Worm (Caenorhabditis elegans) whole organism, mixed stage, embryonic: Measurements from ENCODE around the gene tdp-1.

Source experiments
- M03D4.4 ChIP-seq: sonication (generic microtip); optimal IDR thresholded peaks from 2 replicates; lab custom pipeline; 2017; ENCODE audit warnings: mild to moderate bottlenecking, missing genetic modification characterization, missing compliant biosample characterization
- bed-3 ChIP-seq: fragments of 200-800 bp; sonication (Bioruptor generic); optimal IDR thresholded peaks from 3 replicates; lab custom pipeline; 2018; ENCODE audit warnings: mild to moderate bottlenecking, missing genetic modification characterization, moderate library complexity, missing compliant biosample characterization
- ceh-39 ChIP-seq: fragments of 150-350 bp; optimal IDR thresholded peaks from 2 replicates; lab custom pipeline; 2014; ENCODE audit warnings: missing biosample characterization, missing genetic modification characterization
- ceh-43 ChIP-seq: fragments of 200-800 bp; sonication (Bioruptor generic); optimal IDR thresholded peaks from 2 replicates; lab custom pipeline; 2018; ENCODE audit warnings: mild to moderate bottlenecking, missing genetic modification characterization, moderate library complexity, missing compliant biosample characterization
- ceh-83 ChIP-seq: fragments of 200-800 bp; sonication (Bioruptor generic); optimal IDR thresholded peaks from 2 replicates; lab custom pipeline; 2018; ENCODE audit warnings: mild to moderate bottlenecking, missing genetic modification characterization, missing compliant biosample characterization
- ces-1 ChIP-seq: fragments of 150-350 bp; optimal IDR thresholded peaks from 2 replicates; lab custom pipeline; 2014; ENCODE audit warnings: missing biosample characterization, missing genetic modification reagents, missing genetic modification characterization
- cnd-1 ChIP-seq: fragments of 200-800 bp; sonication (Bioruptor generic); optimal IDR thresholded peaks from 2 replicates; lab custom pipeline; 2018; ENCODE audit warnings: mild to moderate bottlenecking, missing genetic modification characterization, missing compliant biosample characterization
- drap-1 ChIP-seq: fragments of 200-800 bp; sonication (Bioruptor generic); optimal IDR thresholded peaks from 3 replicates; lab custom pipeline; 2018; ENCODE audit warnings: mild to moderate bottlenecking, missing genetic modification characterization, missing compliant biosample characterization
- elt-3 ChIP-seq: fragments of 150-350 bp; optimal IDR thresholded peaks from 2 replicates; lab custom pipeline; 2014; ENCODE audit warnings: missing biosample characterization, missing genetic modification characterization
- flh-1 ChIP-seq: fragments of 200-800 bp; sonication (Bioruptor generic); optimal IDR thresholded peaks from 2 replicates; lab custom pipeline; 2018; ENCODE audit warnings: mild to moderate bottlenecking, missing genetic modification characterization, moderate library complexity, missing compliant biosample characterization
- ham-2 ChIP-seq: fragments of 200-800 bp; sonication (Bioruptor generic); optimal IDR thresholded peaks from 2 replicates; lab custom pipeline; 2018; ENCODE audit warnings: mild to moderate bottlenecking, missing genetic modification characterization, missing compliant biosample characterization
- hlh-1 ChIP-seq: fragments of 150-350 bp; optimal IDR thresholded peaks from 2 replicates; lab custom pipeline; 2014; ENCODE audit warnings: missing biosample characterization, missing genetic modification reagents, missing genetic modification characterization
- lin-13 ChIP-seq: fragments of 150-350 bp; optimal IDR thresholded peaks from 2 replicates; lab custom pipeline; 2014; ENCODE audit warnings: missing biosample characterization, missing genetic modification characterization
- lin-32 ChIP-seq: fragments of 200-800 bp; sonication (Bioruptor generic); optimal IDR thresholded peaks from 2 replicates; lab custom pipeline; 2018; ENCODE audit warnings: mild to moderate bottlenecking, missing genetic modification characterization, missing compliant biosample characterization
- lsy-2 ChIP-seq: fragments of 150-350 bp; optimal IDR thresholded peaks from 2 replicates; lab custom pipeline; 2014; ENCODE audit warnings: missing biosample characterization, missing genetic modification characterization
- mab-5 ChIP-seq: fragments of 150-350 bp; optimal IDR thresholded peaks from 2 replicates; lab custom pipeline; 2014; ENCODE audit warnings: missing biosample characterization, missing genetic modification characterization
- mep-1 ChIP-seq: fragments of 150-350 bp; optimal IDR thresholded peaks from 2 replicates; lab custom pipeline; 2017; ENCODE audit warnings: missing biosample characterization, missing genetic modification reagents, missing genetic modification characterization, inconsistent platforms
- mls-2 ChIP-seq: sonication (generic microtip); optimal IDR thresholded peaks from 2 replicates; lab custom pipeline; 2016; ENCODE audit warnings: mild to moderate bottlenecking, missing genetic modification characterization, moderate library complexity, missing compliant biosample characterization
- nhr-2 ChIP-seq: fragments of 150-350 bp; optimal IDR thresholded peaks from 2 replicates; lab custom pipeline; 2014; ENCODE audit warnings: missing biosample characterization, missing genetic modification characterization
- nhr-237 ChIP-seq: fragments of 150-350 bp; optimal IDR thresholded peaks from 2 replicates; lab custom pipeline; 2014; ENCODE audit warnings: missing biosample characterization, missing genetic modification characterization
- nhr-28 ChIP-seq: fragments of 150-350 bp; optimal IDR thresholded peaks from 2 replicates; lab custom pipeline; 2014; ENCODE audit warnings: missing biosample characterization, missing genetic modification characterization
- nhr-76 ChIP-seq: sonication (generic microtip); optimal IDR thresholded peaks from 2 replicates; lab custom pipeline; 2017; ENCODE audit warnings: missing biosample characterization, missing genetic modification characterization
- pha-4 ChIP-seq: fragments of 150-350 bp; optimal IDR thresholded peaks from 2 replicates; lab custom pipeline; 2018; ENCODE audit warnings: missing biosample characterization, missing genetic modification reagents, missing genetic modification characterization
- sem-2 ChIP-seq: fragments of 200-800 bp; sonication (Bioruptor generic); optimal IDR thresholded peaks from 2 replicates; lab custom pipeline; 2018; ENCODE audit warnings: mild to moderate bottlenecking, missing genetic modification characterization, missing compliant biosample characterization
- snpc-4 ChIP-seq: fragments of 150-350 bp; optimal IDR thresholded peaks from 2 replicates; lab custom pipeline; 2014; ENCODE audit warnings: missing biosample characterization, missing genetic modification characterization
- sptf-1 ChIP-seq: sonication (generic microtip); optimal IDR thresholded peaks from 2 replicates; lab custom pipeline; 2017; ENCODE audit warnings: mild to moderate bottlenecking, missing genetic modification characterization, moderate library complexity, missing compliant biosample characterization
- tbx-8 ChIP-seq: fragments of 200-800 bp; sonication (Bioruptor generic); optimal IDR thresholded peaks from 2 replicates; lab custom pipeline; 2018; ENCODE audit warnings: mild to moderate bottlenecking, missing genetic modification characterization, moderate library complexity, missing compliant biosample characterization
- unc-120 ChIP-seq: sonication (generic microtip); optimal IDR thresholded peaks from 2 replicates; lab custom pipeline; 2017; ENCODE audit warnings: missing genetic modification characterization, missing compliant biosample characterization; ENCODE audit not compliant: poor library complexity, severe bottlenecking
- unc-62 ChIP-seq: fragments of 150-350 bp; optimal IDR thresholded peaks from 2 replicates; lab custom pipeline; 2014; ENCODE audit warnings: missing biosample characterization, missing genetic modification reagents, missing genetic modification characterization
- ztf-11 ChIP-seq: fragments of 150-350 bp; optimal IDR thresholded peaks from 2 replicates; lab custom pipeline; 2014; ENCODE audit warnings: missing biosample characterization, missing genetic modification characterization

The tdp-1 gene

DNA sequence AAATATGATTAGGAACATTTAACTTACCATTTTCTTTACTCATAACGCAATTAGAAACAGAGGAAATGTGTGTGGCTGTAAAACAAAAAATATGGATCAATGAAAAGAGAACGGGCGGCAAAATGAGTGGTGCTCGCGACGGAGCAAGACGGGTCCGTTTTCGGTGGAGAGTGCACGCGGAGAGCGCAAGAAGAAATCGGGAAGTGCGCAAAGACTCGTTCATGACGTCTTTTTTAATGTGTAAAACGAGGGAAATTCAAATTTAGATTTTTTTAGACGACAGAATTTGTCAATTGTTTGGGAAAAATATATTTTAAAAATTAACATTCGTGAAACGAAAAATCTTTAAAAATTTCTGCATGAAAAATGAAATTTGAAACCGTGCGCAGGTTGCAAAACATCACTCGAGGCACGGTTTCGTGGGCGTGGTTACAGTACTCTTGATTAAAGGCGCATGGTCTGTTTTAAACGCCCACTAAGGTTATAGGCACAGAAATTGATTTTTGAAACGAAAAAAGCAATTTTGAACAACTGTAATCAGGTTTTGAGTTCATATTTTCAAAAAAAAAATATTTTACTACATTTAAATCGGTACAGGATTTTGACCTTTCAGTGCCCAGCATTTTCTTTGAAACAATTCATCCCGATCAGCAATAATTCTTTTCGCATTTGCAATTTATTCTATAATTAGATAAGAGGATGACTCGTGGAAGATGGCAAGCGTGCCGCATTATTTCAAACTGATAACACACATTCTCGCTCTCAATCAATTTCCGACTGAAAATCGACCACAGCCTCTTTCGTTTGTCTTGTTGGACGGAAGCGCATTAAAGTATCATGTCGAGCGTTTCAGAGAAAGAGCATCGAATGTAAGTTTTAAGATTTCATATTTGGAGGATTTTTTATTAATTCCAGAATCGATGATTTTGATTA, 28.1 kb upstream of the tdp-1 start, which contains the start of the genes szy-20 and C18E9.5:
Gene szy-20, minus strand, starts transcription at position 83 of the 933 bp plus-strand sequence.
Gene C18E9.5, plus strand, starts transcription at position 730 of the 933 bp plus-strand sequence.
- peak; percentile 11 for TF ChIP-seq cnd-1 (tag; lab: Kevin White, UChicago)
- peak; percentile 65 for TF ChIP-seq ces-1 (GFP tag; lab: Kevin White, UChicago)
- TF ChIP-seq tbx-8 (GFP tag; lab: Kevin White, UChicago): no peak
- TF ChIP-seq lsy-2 (tag; lab: Kevin White, UChicago): peak; percentile 77
- no peak for TF ChIP-seq nhr-28 (tag; lab: Kevin White, UChicago)
- peak; percentile 16 for TF ChIP-seq sptf-1 (tag; lab: Kevin White, UChicago)
- no peak for TF ChIP-seq snpc-4 (tag; lab: Kevin White, UChicago)
- TF ChIP-seq ztf-11 (tag; lab: Kevin White, UChicago): no peak
- TF ChIP-seq nhr-237 (tag; lab: Kevin White, UChicago): peak; percentile 55
- peak; percentile 38 for TF ChIP-seq mls-2 (tag; lab: Kevin White, UChicago)
- no peak for TF ChIP-seq unc-62
- TF ChIP-seq flh-1 (GFP tag; lab: Kevin White, UChicago): no peak
- peak; percentile 55 for TF ChIP-seq M03D4.4
- no peak for TF ChIP-seq ham-2
- TF ChIP-seq lin-13 (tag; lab: Kevin White, UChicago): peak; percentile 69
- TF ChIP-seq ceh-39 (tag; lab: Kevin White, UChicago): no peak
- TF ChIP-seq nhr-76 (tag; lab: Kevin White, UChicago): no peak
- peak; percentile 63 for TF ChIP-seq mep-1 (tag; lab: Kevin White, UChicago)
- no peak for TF ChIP-seq ceh-83 (GFP tag; lab: Kevin White, UChicago)
- no peak for TF ChIP-seq bed-3
- no peak for TF ChIP-seq sem-2 (GFP tag; lab: Kevin White, UChicago)
- no peak for TF ChIP-seq lin-32
- TF ChIP-seq unc-120 (tag; lab: Kevin White, UChicago): peak; percentile 63
- TF ChIP-seq drap-1 (GFP tag; lab: Kevin White, UChicago): peak; percentile 8
- peak; percentile 30 for TF ChIP-seq pha-4 (tag; lab: Kevin White, UChicago)
- no peak for TF ChIP-seq hlh-1 (tag; lab: Kevin White, UChicago)

DNA sequence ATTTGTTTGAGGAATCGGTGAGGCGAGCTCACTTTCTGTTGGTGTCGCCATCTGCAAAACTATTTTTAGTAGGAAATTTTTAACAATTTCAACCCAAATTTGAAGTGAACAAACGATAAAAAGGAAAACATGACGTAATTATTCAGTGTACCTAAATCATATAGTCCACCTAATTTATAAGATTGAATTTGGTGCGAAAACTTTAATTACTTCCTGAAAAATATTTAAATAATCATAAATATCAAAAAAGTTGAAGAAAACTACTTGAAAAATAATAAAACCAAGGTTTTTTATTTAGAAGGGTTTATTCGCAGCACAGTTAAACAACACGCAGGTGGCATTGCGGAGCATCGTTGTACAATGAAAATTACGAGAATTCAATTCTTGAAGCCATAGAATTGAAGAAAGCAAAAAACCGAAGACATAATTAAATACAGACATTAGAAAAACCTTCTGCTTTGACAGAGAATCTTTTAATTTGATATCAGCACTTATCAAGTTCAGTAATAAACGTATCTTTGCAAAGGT, 24.0 kb upstream of the tdp-1 start, which contains the start of gene tomm-40:
Gene tomm-40, minus strand, starts transcription at position 51 of the 528 bp plus-strand sequence.
- TF ChIP-seq nhr-2 (tag; lab: Kevin White, UChicago) (no peak), ces-1 (GFP tag; lab: Kevin White, UChicago) (peak; percentile 20), lsy-2 (tag; lab: Kevin White, UChicago) (peak; percentile 42), sptf-1 (tag; lab: Kevin White, UChicago) (no peak), flh-1 (GFP tag; lab: Kevin White, UChicago) (no peak)
- TF ChIP-seq, all 35 proteins: peak for 2

DNA sequence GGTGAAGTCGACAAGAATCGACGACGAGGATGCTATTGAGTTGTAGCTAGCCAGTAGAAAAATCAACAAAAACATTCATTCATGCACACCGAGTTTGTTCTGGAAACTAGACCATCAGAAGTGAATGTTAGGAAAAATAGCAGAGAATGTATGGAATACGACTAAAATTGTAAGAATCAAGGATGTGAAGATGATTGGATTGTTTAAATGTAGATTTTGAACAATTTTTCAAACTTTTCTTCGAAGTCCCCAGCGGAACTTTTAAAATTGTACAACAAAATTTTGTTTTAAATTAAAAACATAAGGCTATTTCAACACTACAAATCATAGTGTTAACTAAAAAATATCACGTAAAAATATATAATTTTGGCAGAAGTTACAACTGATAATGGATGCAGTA, 14.9 kb upstream of the tdp-1 start, which contains the start of gene C18E9.7:
Gene C18E9.7, minus strand, starts transcription at position 101 of the 400 bp plus-strand sequence.
- TF ChIP-seq mab-5 (tag; lab: Kevin White, UChicago) (no peak), flh-1 (GFP tag; lab: Kevin White, UChicago) (no peak), pha-4 (tag; lab: Kevin White, UChicago) (no peak), hlh-1 (tag; lab: Kevin White, UChicago) (no peak), ceh-43 (GFP tag; lab: Kevin White, UChicago) (no peak), bed-3 (no peak), cnd-1 (tag; lab: Kevin White, UChicago) (no peak), ceh-39 (tag; lab: Kevin White, UChicago) (no peak)

DNA sequence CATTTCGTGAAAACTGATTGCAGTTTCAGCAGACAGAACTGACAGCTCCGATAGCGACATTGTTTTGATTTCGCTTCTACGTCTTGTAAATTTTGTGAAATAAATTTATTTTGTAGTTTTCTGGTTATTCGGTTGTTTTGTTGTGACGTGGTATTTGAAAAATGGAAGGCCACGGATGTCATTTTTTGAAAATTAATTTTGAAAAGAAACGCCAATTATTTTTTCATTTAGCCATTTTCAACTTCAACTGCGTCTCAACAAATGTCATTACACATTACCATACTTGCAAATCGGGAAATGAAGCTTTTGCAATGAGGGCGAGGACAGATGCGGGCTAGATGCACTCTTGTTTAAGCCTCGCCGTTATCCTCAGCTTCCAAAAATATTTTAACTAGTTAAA, 9.7 kb upstream of the tdp-1 start, which contains the start of gene C18E9.8:
Gene C18E9.8, minus strand, starts transcription at position 101 of the 400 bp plus-strand sequence.
- TF ChIP-seq pha-4 (tag; lab: Kevin White, UChicago): no peak
- TF ChIP-seq lin-13 (tag; lab: Kevin White, UChicago): no peak
- TF ChIP-seq tbx-8 (GFP tag; lab: Kevin White, UChicago): no peak
- no peak for TF ChIP-seq cnd-1 (tag; lab: Kevin White, UChicago)
- no peak for TF ChIP-seq nhr-76 (tag; lab: Kevin White, UChicago)
- TF ChIP-seq drap-1 (GFP tag; lab: Kevin White, UChicago): no peak
- TF ChIP-seq nhr-28 (tag; lab: Kevin White, UChicago): no peak
- TF ChIP-seq sptf-1 (tag; lab: Kevin White, UChicago): no peak
- TF ChIP-seq mab-5 (tag; lab: Kevin White, UChicago): no peak
- no peak for TF ChIP-seq snpc-4 (tag; lab: Kevin White, UChicago)
- no peak for TF ChIP-seq elt-3 (tag; lab: Kevin White, UChicago)
- no peak for TF ChIP-seq nhr-237 (tag; lab: Kevin White, UChicago)
- no peak for TF ChIP-seq mep-1 (tag; lab: Kevin White, UChicago)
- no peak for TF ChIP-seq ceh-39 (tag; lab: Kevin White, UChicago)
